Fruit fly (Drosophila melanogaster): Measurements from ENCODE around the gene fbp.

DNA sequence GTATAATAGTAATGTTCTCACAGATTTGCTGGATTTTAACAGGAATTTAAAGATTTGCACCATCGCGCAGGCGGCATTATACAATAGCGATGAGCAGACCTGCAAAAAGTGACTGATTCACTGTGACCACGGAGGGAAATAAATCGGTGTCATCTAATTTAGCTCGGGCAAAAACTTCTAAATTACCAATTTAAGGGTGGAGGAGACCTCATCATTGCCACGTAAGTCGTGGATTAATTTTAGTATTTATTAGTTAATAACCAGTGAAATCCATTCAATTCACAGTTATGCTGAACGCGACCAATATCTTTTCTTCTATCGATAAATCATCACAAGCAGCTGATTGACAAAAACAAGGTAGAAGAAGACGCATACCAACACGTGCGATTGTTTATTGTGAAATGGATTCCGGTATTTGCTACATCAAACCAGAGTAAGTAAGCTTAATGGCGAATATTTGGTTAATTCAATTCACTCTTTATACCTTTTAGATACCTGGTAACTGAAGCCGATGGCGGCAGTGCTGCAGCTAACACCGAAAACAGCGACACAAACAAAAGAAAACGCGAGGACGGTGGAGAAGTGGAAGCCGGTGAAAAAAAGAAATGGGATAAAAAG, 5.3 kb downstream of the fbp start, which contains the start of the genes CG10628 and Dus3:
- peak; percentile 89 for TF ChIP-seq CG3032 (tag; optimal IDR thresholded peaks at IDR 0.05)
- TF ChIP-seq CG16779 (tag; optimal IDR thresholded peaks at IDR 0.05): peak; percentile 59
- peak; percentile 85 for TF ChIP-seq net (GFP tag; optimal IDR thresholded peaks at IDR 0.05)
- TF ChIP-seq Sox102F (GFP tag; optimal IDR thresholded peaks at IDR 0.05): peak; percentile 76
- TF ChIP-seq acj6 (GFP tag; optimal IDR thresholded peaks at IDR 0.05): peak; percentile 88
- peak; percentile 66 for TF ChIP-seq vri (GFP tag; optimal IDR thresholded peaks at IDR 0.05)
- no peak for TF ChIP-seq pdm3 (GFP tag; optimal IDR thresholded peaks at IDR 0.05)
- TF ChIP-seq Met (GFP tag; optimal IDR thresholded peaks at IDR 0.05): peak; percentile 90
- TF ChIP-seq Hr39 (GFP tag; optimal IDR thresholded peaks at IDR 0.05): peak; percentile 93
